Fruit fly (Drosophila melanogaster) whole organism, prepupa: ENCODE measurements around the gene Rcd7.

Source experiments
- CG15336 ChIP-seq: fragments of 200-800 bp; sonication (Bioruptor generic); IDR thresholded peaks from 2 replicates; pipeline ENCODE4 v1.3.6; 2022; ENCODE audit warnings: missing biosample characterization, missing genetic modification characterization
- CG1621 ChIP-seq: fragments of 200-800 bp; sonication (Bioruptor generic); optimal IDR thresholded peaks from 3 replicates; lab custom pipeline; 2018; ENCODE audit warnings: missing biosample characterization, mild to moderate bottlenecking, missing genetic modification characterization
- CG31627 ChIP-seq: fragments of 200-800 bp; sonication (Bioruptor generic); optimal IDR thresholded peaks from 3 replicates; lab custom pipeline; 2016; ENCODE audit warnings: missing biosample characterization, missing genetic modification characterization
- CG6276 ChIP-seq: fragments of 200-800 bp; sonication (Bioruptor generic); optimal IDR thresholded peaks from 2 replicates; lab custom pipeline; 2017; ENCODE audit warnings: missing biosample characterization, mild to moderate bottlenecking, missing genetic modification characterization
- Eip75B ChIP-seq: fragments of 200-800 bp; sonication (Bioruptor generic); optimal IDR thresholded peaks from 3 replicates; lab custom pipeline; 2016; ENCODE audit warnings: missing biosample characterization, missing genetic modification characterization
- Ets21C ChIP-seq: fragments of 200-800 bp; sonication (Bioruptor generic); optimal IDR thresholded peaks from 3 replicates; lab custom pipeline; 2016; ENCODE audit warnings: missing biosample characterization, missing genetic modification characterization
- Ets96B ChIP-seq: fragments of 200-800 bp; optimal IDR thresholded peaks from 2 replicates; lab custom pipeline; 2019; ENCODE audit warnings: missing biosample characterization, mild to moderate bottlenecking, missing genetic modification characterization, moderate library complexity
- Gug ChIP-seq: fragments of 200-800 bp; sonication (Bioruptor generic); IDR thresholded peaks from 2 replicates; pipeline ENCODE4 v1.3.6; 2022; ENCODE audit warnings: missing biosample characterization, missing genetic modification characterization
- Hr38 ChIP-seq: sonication (Bioruptor generic); optimal IDR thresholded peaks from 2 replicates; lab custom pipeline; 2016; ENCODE audit warnings: missing biosample characterization, missing genetic modification characterization
- Sox14 ChIP-seq: fragments of 200-800 bp; sonication (Bioruptor generic); optimal IDR thresholded peaks from 3 replicates; lab custom pipeline; 2016; ENCODE audit warnings: missing biosample characterization, missing genetic modification characterization
- dsx ChIP-seq: fragments of 200-800 bp; optimal IDR thresholded peaks from 3 replicates; lab custom pipeline; 2019; ENCODE audit warnings: missing biosample characterization, mild to moderate bottlenecking, missing genetic modification characterization, moderate library complexity; ENCODE audit not compliant: poor library complexity, severe bottlenecking
- fd85E ChIP-seq: fragments of 200-800 bp; sonication (Bioruptor generic); optimal IDR thresholded peaks from 3 replicates; lab custom pipeline; 2016; ENCODE audit warnings: missing biosample characterization, missing genetic modification characterization
- lz ChIP-seq: fragments of 200-800 bp; sonication (Bioruptor generic); optimal IDR thresholded peaks from 3 replicates; lab custom pipeline; 2016; ENCODE audit warnings: missing biosample characterization, missing genetic modification characterization
- salr ChIP-seq, 2 experiments: fragments of 200-800 bp; sonication (Bioruptor generic); optimal IDR thresholded peaks; 3 replicates each; lab custom pipeline; 2016 to 2018; ENCODE audit warnings: missing biosample characterization in 2 of 2, missing genetic modification characterization in 2 of 2, mild to moderate bottlenecking in 1 of 2

dm6 chr3L:19497135-19497534 is 47.8 kb upstream of the Rcd7 start:
- TF ChIP-seq Sox14 (GFP tag; lab: Kevin White, UChicago) (no peak), CG6276 (GFP tag; lab: Kevin White, UChicago) (no peak), CG31627 (GFP tag; lab: Kevin White, UChicago) (no peak), dsx (no peak), Ets21C (GFP tag; lab: Kevin White, UChicago) (no peak), salr (GFP tag; optimal IDR thresholded peaks at IDR 0.05; lab: Kevin White, UChicago) (no peak), CG1621 (no peak), Gug (no peak), CG15336 (no peak), Ets96B (no peak), Hr38 (GFP tag; lab: Kevin White, UChicago) (no peak), Eip75B (GFP tag; lab: Kevin White, UChicago) (no peak), fd85E (GFP tag; lab: Kevin White, UChicago) (no peak), lz (no peak)
